Fruit fly (Drosophila melanogaster): ENCODE data around the gene CG10588.

DNA sequence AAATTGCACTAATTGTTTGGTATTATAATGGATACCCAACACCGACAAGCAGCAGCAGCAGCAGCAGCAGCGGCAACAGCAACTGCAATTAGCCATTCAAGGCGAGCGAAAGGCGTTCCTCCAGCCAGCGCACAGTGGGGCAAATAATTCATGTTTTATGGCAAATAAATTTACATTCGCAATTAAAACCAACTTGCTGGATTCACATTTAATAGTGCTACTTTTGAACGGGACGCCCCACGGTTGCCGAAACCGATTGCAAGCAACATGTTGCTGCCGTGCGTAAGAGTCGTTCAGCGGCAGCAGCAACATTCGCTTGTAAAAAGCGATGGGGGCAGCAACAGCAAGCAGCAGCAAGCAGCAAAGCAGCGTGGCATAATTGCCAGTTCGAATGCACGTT, 23.0 kb upstream of the CG10588 start:
- TF ChIP-seq CG32121 (GFP tag; IDR thresholded peaks at IDR 0.05) = no peak
- TF ChIP-seq CG13204 (GFP tag; optimal IDR thresholded peaks at IDR 0.05) = peak; percentile 45

Data from whole organism, pupa.